Fruit fly (Drosophila melanogaster): ENCODE measurements around the gene CG45491.

DNA sequence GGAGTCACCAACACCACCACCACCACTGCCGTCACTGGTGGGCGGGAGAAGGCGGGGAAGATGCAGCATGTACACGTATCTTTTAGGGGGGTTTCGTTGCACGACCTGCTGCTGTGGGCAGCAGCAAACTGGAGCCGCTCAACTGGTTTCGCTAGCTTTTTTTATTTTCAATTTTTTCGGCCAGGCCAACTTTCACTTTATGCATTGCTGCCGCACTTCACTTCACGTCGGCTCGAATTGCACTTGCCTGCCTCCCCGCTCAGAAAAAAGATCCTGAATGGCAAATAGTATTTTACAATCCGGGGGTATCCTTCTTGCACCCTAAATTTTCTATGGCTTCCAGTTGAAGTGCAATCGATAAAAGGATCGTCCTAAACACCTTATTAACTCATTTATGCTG, 38.8 kb downstream of the CG45491 start:
- no peak for TF ChIP-seq wdn (GFP tag; IDR thresholded peaks at IDR 0.05)
- no peak for TF ChIP-seq Ets97D (GFP tag; optimal IDR thresholded peaks at IDR 0.05)
- no peak for TF ChIP-seq CG15269 (tag; optimal IDR thresholded peaks at IDR 0.05)
- no peak for TF ChIP-seq Dbx (GFP tag; IDR thresholded peaks at IDR 0.05)
- TF ChIP-seq CG31365 (tag; optimal IDR thresholded peaks at IDR 0.05), result no peak
